Worm (Caenorhabditis elegans) whole organism, young adult: ENCODE data around the gene C33E10.10.

ENCODE experiments used
- C17E4.6 ChIP-seq: fragments of 200-800 bp; sonication (Bioruptor generic); IDR thresholded peaks from 2 replicates; pipeline ENCODE4 v1.3.6; 2022; ENCODE audit warnings: missing genetic modification reagents, missing genetic modification characterization, missing compliant biosample characterization
- ama-1 ChIP-seq, 3 experiments: fragments of 150-350 bp in 1 of 3; sonication (generic microtip) in 2 of 3; optimal IDR thresholded peaks; 2 replicates each; lab custom pipeline; 2014 to 2018; ENCODE audit warnings: missing biosample characterization in 2 of 3, missing genetic modification characterization in 2 of 3, missing genetic modification reagents in 2 of 3
- cebp-2 ChIP-seq: fragments of 200-800 bp; sonication (Bioruptor generic); IDR thresholded peaks from 2 replicates; pipeline ENCODE4 v1.3.6; 2022; ENCODE audit warnings: missing genetic modification characterization, missing compliant biosample characterization
- egl-44 ChIP-seq: fragments of 200-800 bp; sonication (Bioruptor generic); IDR thresholded peaks from 2 replicates; pipeline ENCODE4 v1.3.6; 2022; ENCODE audit warnings: missing genetic modification reagents, missing genetic modification characterization, missing compliant biosample characterization
- egrh-3 ChIP-seq: fragments of 200-800 bp; sonication (Bioruptor generic); IDR thresholded peaks from 2 replicates; pipeline ENCODE4 v1.3.6; 2022; ENCODE audit warnings: missing genetic modification reagents, missing genetic modification characterization, missing compliant biosample characterization
- madf-10 ChIP-seq: sonication (generic microtip); optimal IDR thresholded peaks from 2 replicates; lab custom pipeline; 2016; ENCODE audit warnings: mild to moderate bottlenecking, missing genetic modification characterization, missing compliant biosample characterization
- pbrm-1 ChIP-seq: fragments of 200-800 bp; sonication (Bioruptor generic); IDR thresholded peaks from 2 replicates; pipeline ENCODE4 v1.3.6; 2022; ENCODE audit warnings: missing genetic modification reagents, missing genetic modification characterization, missing compliant biosample characterization
- rpc-1 ChIP-seq, 2 experiments: fragments of 150-350 bp in 1 of 2; sonication (generic microtip) in 1 of 2; optimal IDR thresholded peaks; 2 replicates each; lab custom pipeline; 2014 to 2018; ENCODE audit warnings: missing biosample characterization in 1 of 2, missing genetic modification characterization in 1 of 2, missing genetic modification reagents in 1 of 2, missing genotype in 1 of 2
- snpc-1.3 ChIP-seq: sonication (generic microtip); optimal IDR thresholded peaks from 2 replicates; lab custom pipeline; 2017; ENCODE audit warnings: missing genetic modification characterization, mild to moderate bottlenecking, missing compliant biosample characterization, antibody characterized with exemption, moderate library complexity, missing genotype, missing genetic modification reagents; ENCODE audit not compliant: insufficient read depth
- ztf-28 ChIP-seq: fragments of 200-800 bp; sonication (Bioruptor generic); IDR thresholded peaks from 2 replicates; pipeline ENCODE4 v1.3.6; 2022; ENCODE audit warnings: missing genetic modification reagents, missing genetic modification characterization, missing compliant biosample characterization

- no peak for TF ChIP-seq egrh-3 (GFP tag; lab: Robert Waterston, UW)
- TF ChIP-seq snpc-1.3 = no peak
- no peak for TF ChIP-seq pbrm-1 (GFP tag; lab: Robert Waterston, UW)
- no peak for TF ChIP-seq ztf-28 (GFP tag; lab: Robert Waterston, UW)
- no peak for TF ChIP-seq madf-10 (tag; lab: Kevin White, UChicago)
- no peak for TF ChIP-seq cebp-2 (GFP tag; lab: Robert Waterston, UW)
- TF ChIP-seq ama-1 (optimal IDR thresholded peaks at IDR 0.05; lab: Kevin White, UChicago) = no peak
- no peak for TF ChIP-seq ama-1 (GFP tag; optimal IDR thresholded peaks at IDR 0.05; lab: Kevin White, UChicago)
- no peak for TF ChIP-seq rpc-1 (optimal IDR thresholded peaks at IDR 0.05; lab: Kevin White, UChicago)
- no peak for TF ChIP-seq rpc-1 (tag; optimal IDR thresholded peaks at IDR 0.05; lab: Kevin White, UChicago)
- TF ChIP-seq egl-44 (GFP tag; lab: Robert Waterston, UW) = no peak
- TF ChIP-seq C17E4.6 = no peak
Measured at ce11 chrX:17294728-17295127, 7.1 kb downstream of the C33E10.10 start, which contains the start of gene C33E10.8.
